Fruit fly (Drosophila melanogaster): Measurements from ENCODE around the gene betaCOP.

The betaCOP gene

DNA sequence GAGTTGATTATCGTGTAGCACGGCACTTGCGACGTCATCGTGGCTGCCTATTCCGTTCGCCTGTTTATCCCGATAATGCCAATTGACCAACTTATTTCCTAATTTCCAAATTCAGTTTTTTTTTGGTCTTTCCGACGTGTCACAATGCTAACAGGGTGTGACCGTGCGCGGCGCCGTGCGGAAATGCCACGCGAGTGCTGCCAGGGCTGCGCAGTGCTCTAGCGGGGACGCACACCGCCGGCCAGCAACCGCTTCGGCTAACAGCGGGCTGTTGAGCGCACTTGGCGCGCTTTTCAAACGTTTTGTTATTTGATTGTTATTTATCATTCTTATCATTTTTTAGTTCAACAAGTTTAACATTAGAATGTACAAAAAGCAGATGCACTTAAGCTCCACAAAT, at the start of gene betaCOP:
Gene betaCOP, minus strand, starts transcription at position 187 of the 400 bp plus-strand sequence.
- TF ChIP-seq Med (GFP tag) = peak; percentile 81
- no peak for TF ChIP-seq CG4707 (GFP tag; optimal IDR thresholded peaks at IDR 0.05)
- TF ChIP-seq CG6689 (GFP tag; IDR thresholded peaks at IDR 0.05) = no peak
- peak; percentile 51 for TF ChIP-seq hkb (optimal IDR thresholded peaks at IDR 0.05)
- TF ChIP-seq hkb (GFP tag; IDR thresholded peaks at IDR 0.05) = no peak
- TF ChIP-seq CG8290 (GFP tag; optimal IDR thresholded peaks at IDR 0.05) = no peak
- TF ChIP-seq CG8290 (tag; optimal IDR thresholded peaks at IDR 0.05) = no peak
- no peak for TF ChIP-seq emc (GFP tag; optimal IDR thresholded peaks at IDR 0.05)
- TF ChIP-seq CG34422 (GFP tag; IDR thresholded peaks at IDR 0.05) = 0 out of 3 replicates have a peak, but pooled peaks have one; percentile 45
- no peak for TF ChIP-seq CG9817 (tag; optimal IDR thresholded peaks at IDR 0.05)
- TF ChIP-seq aop (GFP tag; IDR thresholded peaks at IDR 0.05) = no peak
- TF ChIP-seq CG9437 (GFP tag; optimal IDR thresholded peaks at IDR 0.05) = no peak
- no peak for TF ChIP-seq bab2 (GFP tag; optimal IDR thresholded peaks at IDR 0.05)
- peak; percentile 11 for TF ChIP-seq stwl (tag; optimal IDR thresholded peaks at IDR 0.05)
- TF ChIP-seq peb (GFP tag; IDR thresholded peaks at IDR 0.05) = no peak
- peak; percentile 40; the same call in 1 of the 2 replicates for TF ChIP-seq Bgb (GFP tag; IDR thresholded peaks at IDR 0.05; ENCODE audit: partially characterized antibody)
- TF ChIP-seq CG34224 (GFP tag; IDR thresholded peaks at IDR 0.05; ENCODE audit: partially characterized antibody) = no peak; the same call in 2 of the 3 replicates
- peak; percentile 48; the same call in 1 of the 2 replicates for TF ChIP-seq Rfx (GFP tag; IDR thresholded peaks at IDR 0.05)
- peak; percentile 59 for TF ChIP-seq BEAF-32 (GFP tag; optimal IDR thresholded peaks at IDR 0.05)
- 0 out of 2 replicates have a peak, but pooled peaks have one; percentile 16 for TF ChIP-seq unc-4 (GFP tag; IDR thresholded peaks at IDR 0.05; ENCODE audit: partially characterized antibody)
- no peak for TF ChIP-seq CG17912 (GFP tag; optimal IDR thresholded peaks at IDR 0.05)
- no peak for TF ChIP-seq hth (optimal IDR thresholded peaks at IDR 0.05)
- TF ChIP-seq HmgD (GFP tag; optimal IDR thresholded peaks at IDR 0.05) = peak; percentile 58
- TF ChIP-seq HLHmδ (GFP tag; optimal IDR thresholded peaks at IDR 0.05) = peak; percentile 47
- TF ChIP-seq ftz-f1 (GFP tag; optimal IDR thresholded peaks at IDR 0.05) = peak; percentile 26
- TF ChIP-seq CG9932 (GFP tag; IDR thresholded peaks at IDR 0.05) = peak; percentile 26; the same call in 1 of the 2 replicates
- TF ChIP-seq Xbp1 (GFP tag; optimal IDR thresholded peaks at IDR 0.05) = peak; percentile 45
- TF ChIP-seq chinmo (GFP tag; IDR thresholded peaks at IDR 0.05; ENCODE audit: partially characterized antibody) = no peak
- no peak for TF ChIP-seq chm (GFP tag; IDR thresholded peaks at IDR 0.05)
- TF ChIP-seq CG14710 (tag; optimal IDR thresholded peaks at IDR 0.05) = peak; percentile 56
- TF ChIP-seq CG2116 (GFP tag; optimal IDR thresholded peaks at IDR 0.05) = peak; percentile 25
- TF ChIP-seq Dp (GFP tag; optimal IDR thresholded peaks at IDR 0.05) = peak; percentile 96
- no peak for TF ChIP-seq tll (GFP tag; optimal IDR thresholded peaks at IDR 0.05)
- TF ChIP-seq amos (GFP tag; IDR thresholded peaks at IDR 0.05; ENCODE audit: partially characterized antibody) = peak; percentile 44; the same call in 1 of the 2 replicates
- peak; percentile 72 for TF ChIP-seq YL-1 (GFP tag; optimal IDR thresholded peaks at IDR 0.05)
- no peak for TF ChIP-seq Camta (GFP tag; optimal IDR thresholded peaks at IDR 0.05)
- TF ChIP-seq CG13624 (GFP tag; optimal IDR thresholded peaks at IDR 0.05) = peak; percentile 5
- no peak for TF ChIP-seq CG11504 (tag; optimal IDR thresholded peaks at IDR 0.05)
- TF ChIP-seq lbe (GFP tag; optimal IDR thresholded peaks at IDR 0.05) = no peak
- TF ChIP-seq Oli (tag; optimal IDR thresholded peaks at IDR 0.05) = no peak
- peak; percentile 19 for TF ChIP-seq dm (GFP tag; optimal IDR thresholded peaks at IDR 0.05)
- no peak for TF ChIP-seq CG18262 (tag; optimal IDR thresholded peaks at IDR 0.05)
- TF ChIP-seq CG17829 (tag; optimal IDR thresholded peaks at IDR 0.05) = peak; percentile 29
- peak; percentile 81 for TF ChIP-seq MESR4 (GFP tag; optimal IDR thresholded peaks at IDR 0.05)
- peak; percentile 36; the same call in 1 of the 2 replicates for TF ChIP-seq CG13287 (GFP tag; IDR thresholded peaks at IDR 0.05; ENCODE audit: partially characterized antibody)
- TF ChIP-seq Ets97D (GFP tag; optimal IDR thresholded peaks at IDR 0.05) = peak; percentile 68
- TF ChIP-seq CG9876 (GFP tag; optimal IDR thresholded peaks at IDR 0.05) = no peak
- peak; percentile 17 for TF ChIP-seq ewg (GFP tag; optimal IDR thresholded peaks at IDR 0.05)
- no peak for TF ChIP-seq Lim3 (GFP tag; IDR thresholded peaks at IDR 0.05)
- no peak for TF ChIP-seq Gsc (GFP tag; IDR thresholded peaks at IDR 0.05)
- TF ChIP-seq Sin3A (optimal IDR thresholded peaks at IDR 0.05) = peak; percentile 86
